Fruit fly (Drosophila melanogaster): Measurements from ENCODE around the gene CG11226.

CG11226 gene

DNA sequence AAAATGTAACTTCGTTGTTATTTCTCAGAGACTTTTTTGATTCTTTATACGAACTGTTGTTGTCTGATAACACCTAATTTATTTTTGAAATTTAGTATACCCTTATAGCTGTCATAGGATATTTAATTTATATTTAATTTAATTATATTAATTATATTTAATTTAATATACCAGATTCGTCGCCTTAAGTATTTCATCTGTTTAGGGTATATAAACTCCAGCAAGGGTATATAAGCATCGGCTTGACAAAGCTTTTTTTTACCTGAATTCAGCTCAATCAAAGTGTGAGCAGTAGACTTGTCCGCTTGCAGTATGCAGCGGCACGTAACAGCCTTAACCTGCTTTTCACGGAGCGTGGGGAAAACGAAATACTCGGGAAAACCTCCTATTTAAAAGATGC is 46.8 kb downstream of the CG11226 start:
- TF ChIP-seq psq (optimal IDR thresholded peaks at IDR 0.05), result no peak
- no peak for TF ChIP-seq pan (optimal IDR thresholded peaks at IDR 0.05)
- TF ChIP-seq Dll (optimal IDR thresholded peaks at IDR 0.05), result no peak
- no peak for TF ChIP-seq EcR (GFP tag; optimal IDR thresholded peaks at IDR 0.05)
- TF ChIP-seq CG8478 (optimal IDR thresholded peaks at IDR 0.05), result no peak
- TF ChIP-seq usp (GFP tag; optimal IDR thresholded peaks at IDR 0.05), result no peak

DNA sequence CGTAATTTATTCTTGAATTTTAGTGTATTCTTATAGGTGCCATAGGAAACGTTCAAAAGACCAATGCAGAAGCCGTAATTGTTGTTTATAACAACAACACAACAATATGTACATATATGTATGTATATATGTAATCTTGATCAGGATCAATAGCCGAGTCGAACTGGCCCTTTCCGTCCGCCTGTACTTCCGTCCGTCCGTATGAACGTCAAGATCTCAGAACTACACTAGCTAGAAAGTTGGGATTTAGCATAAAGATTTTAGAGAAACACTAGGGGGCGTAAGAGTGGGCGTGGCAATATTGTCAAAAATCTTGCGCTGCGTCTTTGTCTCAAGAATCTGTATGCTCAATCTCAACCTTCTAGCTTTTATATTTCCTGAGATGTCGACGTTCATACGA is 47.6 kb downstream of the CG11226 start:
- TF ChIP-seq EcR (GFP tag; optimal IDR thresholded peaks at IDR 0.05) (no peak), psq (optimal IDR thresholded peaks at IDR 0.05) (no peak), CG8478 (optimal IDR thresholded peaks at IDR 0.05) (no peak), Dll (optimal IDR thresholded peaks at IDR 0.05) (no peak), pan (optimal IDR thresholded peaks at IDR 0.05) (no peak), usp (GFP tag; optimal IDR thresholded peaks at IDR 0.05) (no peak)

DNA sequence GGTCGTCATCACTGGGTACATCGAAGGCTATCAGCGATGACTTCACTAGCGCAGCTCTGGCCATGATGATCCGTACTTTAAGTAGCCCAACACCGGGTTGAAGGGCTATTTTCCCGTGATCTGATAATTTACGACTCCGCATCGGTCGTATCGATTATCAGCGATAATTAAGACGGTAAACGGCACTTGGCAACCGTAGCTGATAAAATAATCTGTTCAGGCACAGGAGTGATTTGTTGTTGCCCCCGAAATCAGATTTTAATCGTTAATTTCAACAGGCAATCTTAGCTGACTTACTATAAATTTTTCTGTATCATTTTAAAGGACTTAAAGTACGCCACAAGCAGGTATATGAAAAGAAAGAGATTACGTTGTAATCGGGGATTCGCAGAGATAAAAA is 49.0 kb downstream of the CG11226 start:
- TF ChIP-seq Dll (optimal IDR thresholded peaks at IDR 0.05) (no peak), EcR (GFP tag; optimal IDR thresholded peaks at IDR 0.05) (no peak), psq (optimal IDR thresholded peaks at IDR 0.05) (no peak), CG8478 (optimal IDR thresholded peaks at IDR 0.05) (no peak), pan (optimal IDR thresholded peaks at IDR 0.05) (no peak), usp (GFP tag; optimal IDR thresholded peaks at IDR 0.05) (no peak)

dm6 chr3L:22886939-22887338 is 50.1 kb downstream of the CG11226 start:
- TF ChIP-seq usp (GFP tag; optimal IDR thresholded peaks at IDR 0.05), result no peak
- TF ChIP-seq Dll (optimal IDR thresholded peaks at IDR 0.05), result no peak
- TF ChIP-seq pan (optimal IDR thresholded peaks at IDR 0.05), result no peak
- TF ChIP-seq CG8478 (optimal IDR thresholded peaks at IDR 0.05), result no peak

DNA sequence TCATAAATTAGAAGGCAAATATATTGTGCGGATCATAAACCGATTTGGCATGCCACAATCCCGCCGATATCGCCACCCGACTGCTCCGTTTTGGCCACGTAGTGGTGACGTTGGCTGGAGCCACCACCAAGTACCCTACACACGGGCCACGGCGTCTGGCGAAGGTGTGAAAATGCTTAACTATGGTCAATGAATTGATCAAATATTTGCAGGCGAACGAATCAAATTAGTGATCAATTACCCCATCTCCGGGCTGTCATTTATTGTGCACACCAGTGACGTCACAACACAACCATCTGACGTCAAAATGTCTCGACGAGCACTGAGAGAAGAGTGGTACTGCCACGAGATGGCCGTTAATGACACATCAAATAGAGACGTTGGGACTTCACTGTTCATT is 50.8 kb downstream of the CG11226 start:
- TF ChIP-seq pan (optimal IDR thresholded peaks at IDR 0.05), result no peak
- TF ChIP-seq EcR (GFP tag; optimal IDR thresholded peaks at IDR 0.05), result no peak
- no peak for TF ChIP-seq psq (optimal IDR thresholded peaks at IDR 0.05)
- TF ChIP-seq CG8478 (optimal IDR thresholded peaks at IDR 0.05), result no peak
- TF ChIP-seq usp (GFP tag; optimal IDR thresholded peaks at IDR 0.05), result no peak
- no peak for TF ChIP-seq Dll (optimal IDR thresholded peaks at IDR 0.05)
